Fruit fly (Drosophila melanogaster) S2 (cell line): Measurements from ENCODE around the gene COX6AL2.

Experiments used
- CG8478 ChIP-seq: fragments of >200 bp; optimal IDR thresholded peaks from 2 replicates; lab custom pipeline; 2018
- CTCF ChIP-seq, 2 experiments: fragments of >200 bp; optimal IDR thresholded peaks; 2 replicates each; lab custom pipeline; 2018

DNA sequence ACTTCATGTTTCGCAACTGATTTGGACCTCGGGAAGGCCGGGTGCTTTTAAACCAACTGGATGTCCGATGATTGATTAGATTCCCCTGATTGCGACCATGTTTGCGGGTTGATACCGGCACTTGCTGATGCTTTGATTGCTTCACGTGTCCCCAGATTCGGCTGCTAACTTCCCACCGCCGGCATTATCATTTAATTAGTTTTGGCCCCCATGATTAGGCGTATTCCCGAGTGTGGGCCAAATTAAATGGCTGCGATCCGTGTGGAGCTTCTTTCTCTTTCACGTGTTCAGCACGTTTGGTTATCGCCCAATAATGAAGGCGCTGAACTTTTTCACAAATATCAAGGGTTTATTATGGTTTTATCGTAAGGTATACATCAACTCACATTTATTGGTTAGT lies 8.1 kb upstream of the COX6AL2 start, which contains the start of gene CG3819:
- TF ChIP-seq CTCF (optimal IDR thresholded peaks at IDR 0.05; lab: Kevin White, UChicago) (no peak), CG8478 (lab: Kevin White, UChicago) (no peak)
